Worm (Caenorhabditis elegans) whole organism, L2 larva: ENCODE data around the gene tsen-34.

Experiments used
- R02D3.7 ChIP-seq: fragments of 150-350 bp; optimal IDR thresholded peaks from 2 replicates; lab custom pipeline; 2014; ENCODE audit warnings: missing biosample characterization, missing genetic modification characterization
- ZK546.5 ChIP-seq: sonication (generic microtip); optimal IDR thresholded peaks from 2 replicates; lab custom pipeline; 2017; ENCODE audit warnings: missing biosample characterization, missing genetic modification characterization
- ama-1 ChIP-seq: fragments of 150-350 bp; optimal IDR thresholded peaks from 2 replicates; lab custom pipeline; 2018; ENCODE audit warnings: inconsistent platforms
- ceh-82 ChIP-seq: fragments of 150-350 bp; optimal IDR thresholded peaks from 2 replicates; lab custom pipeline; 2014; ENCODE audit warnings: missing biosample characterization, missing genetic modification characterization
- dmd-4 ChIP-seq: sonication (generic microtip); optimal IDR thresholded peaks from 2 replicates; lab custom pipeline; 2017; ENCODE audit warnings: missing biosample characterization, missing genetic modification characterization
- elt-1 ChIP-seq: fragments of 150-350 bp; optimal IDR thresholded peaks from 2 replicates; lab custom pipeline; 2014; ENCODE audit warnings: missing biosample characterization, missing genetic modification characterization
- fos-1 ChIP-seq: fragments of 150-350 bp; optimal IDR thresholded peaks from 2 replicates; lab custom pipeline; 2014; ENCODE audit warnings: missing biosample characterization, missing genetic modification characterization
- lin-13 ChIP-seq: fragments of 150-350 bp; optimal IDR thresholded peaks from 2 replicates; lab custom pipeline; 2014; ENCODE audit warnings: missing biosample characterization, missing genetic modification reagents, missing genetic modification characterization
- lsy-2 ChIP-seq, 2 experiments: fragments of 150-350 bp in 1 of 2; sonication (generic microtip) in 1 of 2; optimal IDR thresholded peaks; 2 replicates each; lab custom pipeline; 2014 to 2017; ENCODE audit warnings: missing biosample characterization in 2 of 2, missing genetic modification characterization in 2 of 2
- nhr-237 ChIP-seq: fragments of 150-350 bp; optimal IDR thresholded peaks from 2 replicates; lab custom pipeline; 2014; ENCODE audit warnings: missing biosample characterization, missing genetic modification characterization
- peb-1 ChIP-seq: fragments of 150-350 bp; optimal IDR thresholded peaks from 2 replicates; lab custom pipeline; 2014; ENCODE audit warnings: missing biosample characterization, missing genetic modification characterization
- unc-39 ChIP-seq: fragments of 150-350 bp; optimal IDR thresholded peaks from 2 replicates; lab custom pipeline; 2014; ENCODE audit warnings: missing biosample characterization, missing genetic modification characterization
- zag-1 ChIP-seq: fragments of 150-350 bp; optimal IDR thresholded peaks from 2 replicates; lab custom pipeline; 2014; ENCODE audit warnings: missing biosample characterization, missing genetic modification characterization

- no peak for TF ChIP-seq peb-1 (tag; lab: Kevin White, UChicago)
- TF ChIP-seq elt-1 (tag; lab: Kevin White, UChicago), result no peak
- no peak for TF ChIP-seq ZK546.5
- TF ChIP-seq lin-13, result no peak
- TF ChIP-seq zag-1 (tag; lab: Kevin White, UChicago), result no peak
- TF ChIP-seq unc-39 (tag; lab: Kevin White, UChicago), result no peak
- no peak for TF ChIP-seq R02D3.7 (tag; lab: Kevin White, UChicago)
- no peak for TF ChIP-seq ama-1 (lab: Kevin White, UChicago)
- TF ChIP-seq dmd-4 (tag; lab: Kevin White, UChicago), result no peak
- TF ChIP-seq fos-1, result no peak
- no peak for TF ChIP-seq lsy-2 (tag; optimal IDR thresholded peaks at IDR 0.05; lab: Kevin White, UChicago)
- TF ChIP-seq ceh-82, result no peak
- no peak for TF ChIP-seq nhr-237 (tag; lab: Kevin White, UChicago)
Observed at ce11 chrIV:4176659-4177058, 1.6 kb upstream of the tsen-34 start.
